Worm (Caenorhabditis elegans) whole organism, midembryonic: Measurements from ENCODE around the gene F16B12.7.

ENCODE experiments used
- cog-1 ChIP-seq: sonication (generic microtip); optimal IDR thresholded peaks from 2 replicates; lab custom pipeline; 2016; ENCODE audit warnings: missing genetic modification characterization, missing compliant biosample characterization
- flt-1 ChIP-seq: fragments of 200-800 bp; sonication (Bioruptor generic); IDR thresholded peaks from 2 replicates; pipeline ENCODE4 v1.3.6; 2022; ENCODE audit warnings: missing genetic modification characterization, missing compliant biosample characterization
- med-1 ChIP-seq: sonication (generic microtip); optimal IDR thresholded peaks from 2 replicates; lab custom pipeline; 2017; ENCODE audit warnings: missing genetic modification characterization, mild to moderate bottlenecking, missing compliant biosample characterization, antibody characterized with exemption, missing genetic modification reagents; ENCODE audit not compliant: insufficient read depth
- ref-1 ChIP-seq: fragments of 200-800 bp; sonication (Bioruptor generic); conservative IDR thresholded peaks from 2 replicates; pipeline ENCODE4 v1.3.6; 2022; ENCODE audit warnings: missing genetic modification reagents, missing genetic modification characterization, missing compliant biosample characterization
- tab-1 ChIP-seq: fragments of 200-800 bp; sonication (Bioruptor generic); IDR thresholded peaks from 2 replicates; pipeline ENCODE4 v1.3.6; 2022; ENCODE audit warnings: missing genetic modification characterization, missing compliant biosample characterization
- ztf-23 ChIP-seq: fragments of 200-800 bp; sonication (Bioruptor generic); IDR thresholded peaks from 2 replicates; pipeline ENCODE4 v1.3.6; 2022; ENCODE audit warnings: missing genetic modification reagents, missing genetic modification characterization, missing compliant biosample characterization

- TF ChIP-seq ref-1 (GFP tag; lab: Robert Waterston, UW) (no peak), med-1 (GFP tag; lab: Kevin White, UChicago) (no peak), ztf-23 (no peak), cog-1 (tag; lab: Kevin White, UChicago) (no peak), flt-1 (GFP tag; lab: Robert Waterston, UW) (no peak), tab-1 (no peak)
Measured at ce11 chrX:14098618-14099118, 9.7 kb upstream of the F16B12.7 start, which contains the start of gene F16B12.4.
